Worm (Caenorhabditis elegans) whole organism, young adult: ENCODE measurements around the gene ppm-1.A.

Experiments used
- B0261.1 ChIP-seq: sonication (generic microtip); optimal IDR thresholded peaks from 2 replicates; lab custom pipeline; 2016; ENCODE audit warnings: mild to moderate bottlenecking, missing genetic modification characterization, moderate library complexity, missing compliant biosample characterization
- D2030.7 ChIP-seq: fragments of 200-800 bp; sonication (Bioruptor generic); IDR thresholded peaks from 2 replicates; pipeline ENCODE4 v1.3.6; 2022; ENCODE audit warnings: missing genetic modification reagents, missing genetic modification characterization, missing compliant biosample characterization
- F33H1.4 ChIP-seq: fragments of 200-800 bp; sonication (Bioruptor generic); IDR thresholded peaks from 2 replicates; pipeline ENCODE4 v1.3.6; 2022; ENCODE audit warnings: missing genetic modification reagents, missing genetic modification characterization, missing compliant biosample characterization
- F49E8.2 ChIP-seq: sonication (generic microtip); optimal IDR thresholded peaks from 3 replicates; lab custom pipeline; 2017; ENCODE audit warnings: missing genetic modification characterization, mild to moderate bottlenecking, missing compliant biosample characterization, antibody characterized with exemption, moderate library complexity; ENCODE audit not compliant: insufficient read depth
- K11D2.4 ChIP-seq: fragments of 200-800 bp; sonication (Bioruptor generic); IDR thresholded peaks from 2 replicates; pipeline ENCODE4 v1.3.6; 2022; ENCODE audit warnings: missing genetic modification reagents, missing genetic modification characterization, missing compliant biosample characterization
- T07F8.4 ChIP-seq: sonication (generic microtip); optimal IDR thresholded peaks from 2 replicates; lab custom pipeline; 2016; ENCODE audit warnings: mild to moderate bottlenecking, missing genetic modification characterization, moderate library complexity, missing compliant biosample characterization
- Y95B8A.8 ChIP-seq: fragments of 200-800 bp; sonication (Bioruptor generic); IDR thresholded peaks from 2 replicates; pipeline ENCODE4 v1.3.6; 2022; ENCODE audit warnings: missing genetic modification reagents, missing genetic modification characterization, missing compliant biosample characterization
- aptf-2 ChIP-seq: fragments of 200-800 bp; sonication (Bioruptor generic); conservative IDR thresholded peaks from 2 replicates; pipeline ENCODE4 v1.3.6; 2022; ENCODE audit warnings: missing genetic modification reagents, missing genetic modification characterization, missing compliant biosample characterization
- aptf-3 ChIP-seq: fragments of 200-800 bp; sonication (Bioruptor generic); IDR thresholded peaks from 2 replicates; pipeline ENCODE4 v1.3.6; 2022; ENCODE audit warnings: missing genetic modification characterization, missing compliant biosample characterization
- athp-1 ChIP-seq: sonication (generic microtip); optimal IDR thresholded peaks from 2 replicates; lab custom pipeline; 2017; ENCODE audit warnings: mild to moderate bottlenecking, missing genetic modification characterization, missing compliant biosample characterization
- attf-3 ChIP-seq: fragments of 200-800 bp; sonication (Bioruptor generic); conservative IDR thresholded peaks from 2 replicates; pipeline ENCODE4 v1.3.6; 2022; ENCODE audit warnings: missing genetic modification reagents, missing genetic modification characterization, missing compliant biosample characterization
- attf-5 ChIP-seq: fragments of 200-800 bp; sonication (Bioruptor generic); optimal IDR thresholded peaks from 2 replicates; lab custom pipeline; 2018; ENCODE audit warnings: mild to moderate bottlenecking, missing genetic modification characterization, missing compliant biosample characterization
- bed-2 ChIP-seq: fragments of 200-800 bp; sonication (Bioruptor generic); IDR thresholded peaks from 2 replicates; pipeline ENCODE4 v1.3.6; 2022; ENCODE audit warnings: missing genetic modification reagents, missing genetic modification characterization, missing compliant biosample characterization
- ccch-3 ChIP-seq: fragments of 200-800 bp; sonication (Bioruptor generic); optimal IDR thresholded peaks from 2 replicates; lab custom pipeline; 2018; ENCODE audit warnings: mild to moderate bottlenecking, missing genetic modification characterization, missing compliant biosample characterization
- cebp-1 ChIP-seq, 2 experiments: fragments of 200-800 bp in 1 of 2; sonication (Bioruptor generic) in 1 of 2; sonication (generic microtip) in 1 of 2; IDR thresholded peaks in 1 of 2; optimal IDR thresholded peaks in 1 of 2; 2 replicates each; pipeline versions ENCODE4 v1.3.6 to Lab custom; 2017 to 2022; ENCODE audit warnings: missing compliant biosample characterization in 2 of 2, missing genetic modification characterization in 2 of 2, mild to moderate bottlenecking in 1 of 2, missing genetic modification reagents in 1 of 2, moderate library complexity in 1 of 2
- ceh-27 ChIP-seq: fragments of 200-800 bp; sonication (Bioruptor generic); optimal IDR thresholded peaks from 2 replicates; lab custom pipeline; 2018; ENCODE audit warnings: mild to moderate bottlenecking, missing genetic modification characterization, moderate library complexity, missing compliant biosample characterization
- ceh-79 ChIP-seq: sonication (generic microtip); optimal IDR thresholded peaks from 2 replicates; lab custom pipeline; 2017; ENCODE audit warnings: mild to moderate bottlenecking, missing genetic modification characterization, missing compliant biosample characterization
- ceh-91 ChIP-seq: fragments of 200-800 bp; sonication (Bioruptor generic); IDR thresholded peaks from 2 replicates; pipeline ENCODE4 v1.3.6; 2022; ENCODE audit warnings: missing genetic modification reagents, missing genetic modification characterization, missing compliant biosample characterization
- dpff-1 ChIP-seq: sonication (generic microtip); optimal IDR thresholded peaks from 2 replicates; lab custom pipeline; 2017; ENCODE audit warnings: mild to moderate bottlenecking, missing genetic modification characterization, missing compliant biosample characterization
- efl-1 ChIP-seq: fragments of 150-350 bp; optimal IDR thresholded peaks from 2 replicates; lab custom pipeline; 2014; ENCODE audit warnings: missing biosample characterization, missing genetic modification reagents, missing genetic modification characterization
- egl-44 ChIP-seq: fragments of 200-800 bp; sonication (Bioruptor generic); IDR thresholded peaks from 2 replicates; pipeline ENCODE4 v1.3.6; 2022; ENCODE audit warnings: missing genetic modification reagents, missing genetic modification characterization, missing compliant biosample characterization
- fkh-3 ChIP-seq: sonication (generic microtip); optimal IDR thresholded peaks from 2 replicates; lab custom pipeline; 2016; ENCODE audit warnings: mild to moderate bottlenecking, missing genetic modification characterization, missing compliant biosample characterization
- him-1 ChIP-seq: sonication (generic microtip); optimal IDR thresholded peaks from 2 replicates; lab custom pipeline; 2016; ENCODE audit warnings: missing genotype, missing genetic modification reagents, missing genetic modification characterization, missing compliant biosample characterization
- hlh-12 ChIP-seq: sonication (generic microtip); optimal IDR thresholded peaks from 2 replicates; lab custom pipeline; 2016; ENCODE audit warnings: missing genetic modification characterization, missing compliant biosample characterization
- hsf-1 ChIP-seq: fragments of 200-800 bp; sonication (Bioruptor generic); IDR thresholded peaks from 2 replicates; pipeline ENCODE4 v1.3.6; 2022; ENCODE audit warnings: missing genetic modification reagents, missing genetic modification characterization, missing compliant biosample characterization
- let-607 ChIP-seq, 2 experiments: fragments of 200-800 bp in 1 of 2; sonication (Bioruptor generic) in 1 of 2; sonication (generic microtip) in 1 of 2; optimal IDR thresholded peaks; 2 replicates each; lab custom pipeline; 2016 to 2018; ENCODE audit warnings: mild to moderate bottlenecking in 2 of 2, missing compliant biosample characterization in 2 of 2, missing genetic modification characterization in 2 of 2, moderate library complexity in 2 of 2, missing genotype in 1 of 2
- lir-1 ChIP-seq: fragments of 200-800 bp; sonication (Bioruptor generic); conservative IDR thresholded peaks from 2 replicates; pipeline ENCODE4 v1.3.6; 2022; ENCODE audit warnings: missing genetic modification reagents, missing genetic modification characterization, missing compliant biosample characterization
- madf-3 ChIP-seq: fragments of 200-800 bp; sonication (Bioruptor generic); IDR thresholded peaks from 2 replicates; pipeline ENCODE4 v1.3.6; 2022; ENCODE audit warnings: missing genetic modification reagents, missing genetic modification characterization, missing compliant biosample characterization
- mxl-1 ChIP-seq: sonication (generic microtip); optimal IDR thresholded peaks from 2 replicates; lab custom pipeline; 2016; ENCODE audit warnings: missing genetic modification characterization, missing compliant biosample characterization
- pbrm-1 ChIP-seq: fragments of 200-800 bp; sonication (Bioruptor generic); IDR thresholded peaks from 2 replicates; pipeline ENCODE4 v1.3.6; 2022; ENCODE audit warnings: missing genetic modification reagents, missing genetic modification characterization, missing compliant biosample characterization
- rpc-1 ChIP-seq, 2 experiments: fragments of 150-350 bp in 1 of 2; sonication (generic microtip) in 1 of 2; optimal IDR thresholded peaks; 2 replicates each; lab custom pipeline; 2014 to 2018; ENCODE audit warnings: missing biosample characterization in 1 of 2, missing genetic modification characterization in 1 of 2, missing genetic modification reagents in 1 of 2, missing genotype in 1 of 2
- snpc-3.4 ChIP-seq: sonication (generic microtip); optimal IDR thresholded peaks from 2 replicates; lab custom pipeline; 2017; ENCODE audit warnings: missing genetic modification characterization, mild to moderate bottlenecking, missing compliant biosample characterization, antibody characterized with exemption, moderate library complexity, missing genotype, missing genetic modification reagents
- tbx-9 ChIP-seq: sonication (generic microtip); optimal IDR thresholded peaks from 2 replicates; lab custom pipeline; 2016; ENCODE audit warnings: borderline replicate concordance, missing genetic modification characterization, inconsistent platforms, missing compliant biosample characterization
- tlf-1 ChIP-seq: fragments of 200-800 bp; sonication (Bioruptor generic); optimal IDR thresholded peaks from 2 replicates; lab custom pipeline; 2018; ENCODE audit warnings: mild to moderate bottlenecking, missing genetic modification characterization, missing compliant biosample characterization
- ztf-22 ChIP-seq: fragments of 200-800 bp; sonication (Bioruptor generic); optimal IDR thresholded peaks from 2 replicates; lab custom pipeline; 2018; ENCODE audit warnings: mild to moderate bottlenecking, missing genetic modification characterization, moderate library complexity, missing compliant biosample characterization
- ztf-28 ChIP-seq: fragments of 200-800 bp; sonication (Bioruptor generic); IDR thresholded peaks from 2 replicates; pipeline ENCODE4 v1.3.6; 2022; ENCODE audit warnings: missing genetic modification reagents, missing genetic modification characterization, missing compliant biosample characterization
- ztf-3 ChIP-seq: fragments of 200-800 bp; sonication (Bioruptor generic); optimal IDR thresholded peaks from 2 replicates; lab custom pipeline; 2018; ENCODE audit warnings: mild to moderate bottlenecking, missing genetic modification characterization, missing compliant biosample characterization

ppm-1.A gene

DNA sequence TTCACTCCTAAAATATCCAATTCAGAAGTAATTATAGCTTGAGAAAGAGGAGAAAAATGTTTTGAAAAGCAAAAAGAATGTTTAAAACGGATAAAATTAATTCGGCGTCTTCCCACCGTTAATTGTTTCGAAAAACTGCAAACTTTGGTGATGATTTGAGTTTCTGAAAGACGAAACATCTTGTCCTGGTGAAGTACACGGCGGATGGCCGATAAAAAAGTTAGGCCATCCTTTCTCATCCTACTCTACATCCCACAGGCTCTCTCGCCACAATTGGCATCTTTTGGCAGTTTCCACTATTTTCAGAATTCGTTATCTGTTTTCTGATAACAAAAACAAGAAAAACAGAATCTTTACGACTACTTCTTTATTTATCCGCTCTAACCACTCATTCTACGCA lies 10.3 kb downstream of the ppm-1.A start, which contains the start of the genes C35A5.8 and hda-11 (continued):
- TF ChIP-seq mxl-1: no peak
- TF ChIP-seq tbx-9 (tag; lab: Kevin White, UChicago): no peak
- peak; percentile 43; the same call in 1 of the 2 replicates for TF ChIP-seq cebp-1 (GFP tag; IDR thresholded peaks at IDR 0.05; lab: Robert Waterston, UW)
- TF ChIP-seq cebp-1 (tag; optimal IDR thresholded peaks at IDR 0.05; lab: Kevin White, UChicago): no peak
- 0 out of 2 replicates have a peak, but pooled peaks have one; percentile 22 for TF ChIP-seq pbrm-1 (GFP tag; lab: Robert Waterston, UW)
- TF ChIP-seq him-1: peak; percentile 39
- peak; percentile 43 for TF ChIP-seq ccch-3
- TF ChIP-seq aptf-2 (GFP tag; lab: Robert Waterston, UW): 0 out of 2 replicates have a peak, but pooled peaks have one; percentile 11
- peak; percentile 85 for TF ChIP-seq ceh-27
- peak; percentile 54; the same call in 1 of the 2 replicates for TF ChIP-seq bed-2
- TF ChIP-seq D2030.7 (GFP tag; lab: Robert Waterston, UW): peak; percentile 67
- TF ChIP-seq ceh-91 (GFP tag; lab: Robert Waterston, UW): peak; percentile 11; the same call in 1 of the 2 replicates
- peak; percentile 60 for TF ChIP-seq ceh-79 (tag; lab: Kevin White, UChicago)
- peak; percentile 37; the same call in 1 of the 2 replicates for TF ChIP-seq F33H1.4 (GFP tag; lab: Robert Waterston, UW)
- TF ChIP-seq aptf-3 (GFP tag; lab: Robert Waterston, UW): no peak
- TF ChIP-seq K11D2.4 (GFP tag; lab: Robert Waterston, UW): peak; percentile 73
- peak; percentile 10 for TF ChIP-seq tlf-1 (GFP tag; lab: Kevin White, UChicago)

DNA sequence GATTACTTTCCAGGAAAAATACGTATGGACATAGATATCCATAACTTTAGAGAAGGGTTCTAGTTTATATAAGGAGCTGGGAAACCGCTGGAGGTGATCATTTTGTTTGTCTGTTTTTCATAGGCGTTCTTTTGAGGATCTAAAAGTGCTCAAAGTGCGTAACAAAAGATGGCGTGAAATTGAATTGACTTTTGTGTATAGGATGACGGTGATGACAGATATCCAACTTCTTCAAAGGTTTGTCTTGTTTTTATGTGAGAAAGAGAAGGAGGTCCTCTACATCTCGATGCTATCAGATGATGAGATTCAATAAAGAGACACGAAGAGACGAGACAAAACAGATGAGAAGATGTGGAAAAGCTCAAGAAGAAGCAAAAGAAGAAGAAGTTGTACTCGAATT lies 19.5 kb downstream of the ppm-1.A start:
- no peak for TF ChIP-seq Y95B8A.8 (GFP tag; lab: Robert Waterston, UW)
- TF ChIP-seq snpc-3.4 (tag; lab: Kevin White, UChicago): no peak
- TF ChIP-seq hlh-12 (tag; lab: Kevin White, UChicago): no peak
- TF ChIP-seq, all 124 proteins: peak for 0

DNA sequence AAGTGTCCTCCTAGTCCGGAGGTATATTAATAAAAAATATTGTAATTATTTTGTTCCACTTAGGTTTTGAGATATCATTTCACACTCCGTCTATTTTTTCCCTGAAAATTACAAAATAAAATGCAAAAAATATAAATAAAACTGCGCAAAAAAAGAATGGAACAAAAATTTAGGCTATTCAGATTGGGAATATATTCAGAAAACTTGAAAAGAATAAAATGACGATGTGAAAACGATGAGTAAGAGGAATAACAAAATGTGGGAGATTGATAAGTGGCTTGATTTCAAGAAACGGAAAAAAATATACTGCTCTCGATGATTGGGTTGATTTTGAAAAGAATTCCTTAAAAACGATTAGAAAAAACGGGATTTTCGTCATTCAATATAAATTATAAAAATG lies 21.9 kb downstream of the ppm-1.A start, which contains the start of gene dmsr-8:
Gene dmsr-8, minus strand, starts transcription at position 101 of the 400 bp plus-strand sequence.
- TF ChIP-seq attf-5 (GFP tag; lab: Kevin White, UChicago) (no peak), F49E8.2 (tag; lab: Kevin White, UChicago) (no peak), egl-44 (GFP tag; lab: Robert Waterston, UW) (no peak), ztf-3 (GFP tag; lab: Kevin White, UChicago) (no peak), efl-1 (GFP tag; lab: Kevin White, UChicago) (no peak), attf-3 (GFP tag; lab: Robert Waterston, UW) (no peak), hsf-1 (GFP tag; lab: Robert Waterston, UW) (no peak), athp-1 (tag; lab: Kevin White, UChicago) (no peak), ztf-22 (no peak), B0261.1 (tag; lab: Kevin White, UChicago) (no peak), madf-3 (no peak), rpc-1 (optimal IDR thresholded peaks at IDR 0.05; lab: Kevin White, UChicago) (no peak), rpc-1 (tag; optimal IDR thresholded peaks at IDR 0.05; lab: Kevin White, UChicago) (no peak), dpff-1 (tag; lab: Kevin White, UChicago) (no peak), ztf-28 (GFP tag; lab: Robert Waterston, UW) (no peak), let-607 (tag; optimal IDR thresholded peaks at IDR 0.05; lab: Kevin White, UChicago) (no peak), him-1 (no peak), fkh-3 (tag; lab: Kevin White, UChicago) (no peak), lir-1 (GFP tag; lab: Robert Waterston, UW) (no peak), T07F8.4 (tag; lab: Kevin White, UChicago) (no peak)
- TF ChIP-seq, all 124 proteins: peak for 0
